Fruit fly (Drosophila melanogaster): ENCODE data around the gene CG16713.

Gene CG16713

DNA sequence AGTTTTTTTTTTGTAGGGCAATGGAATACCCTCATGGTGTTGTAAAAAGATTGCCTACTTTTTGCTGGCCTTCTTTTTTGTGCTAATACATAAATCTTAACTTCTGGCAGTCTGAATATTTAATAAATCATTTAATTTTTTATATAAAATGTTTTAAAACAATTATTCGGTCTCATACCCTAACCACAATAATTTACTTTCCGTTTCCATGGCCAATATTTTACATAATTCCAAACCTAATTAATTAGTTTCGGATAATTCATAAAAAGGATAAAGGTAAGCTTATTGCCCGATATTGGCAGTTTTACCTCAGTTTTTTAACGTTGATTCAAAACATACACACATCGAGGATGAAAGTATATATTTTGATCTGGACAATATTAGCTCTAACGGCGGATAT is 4.7 kb upstream of the CG16713 start, which contains the start of gene CG42465:
Gene CG42465, plus strand, starts transcription at position 301 of the 400 bp plus-strand sequence.
- TF ChIP-seq CG30431 (GFP tag; optimal IDR thresholded peaks at IDR 0.05): no peak
- TF ChIP-seq gem (tag; optimal IDR thresholded peaks at IDR 0.05): no peak
- no peak for TF ChIP-seq CG12391 (tag; optimal IDR thresholded peaks at IDR 0.05)
- TF ChIP-seq CG17912 (GFP tag; optimal IDR thresholded peaks at IDR 0.05): no peak
- TF ChIP-seq Side (GFP tag; optimal IDR thresholded peaks at IDR 0.05): no peak

dm6 chr2L:3698992-3699514 is 3.8 kb upstream of the CG16713 start, which contains the start of the genes CG10031 and CG42464:
TSS of gene CG10031 (minus strand) at chr2L:3699092.
TSS of gene CG42464 (plus strand) at chr2L:3699464.
- peak; percentile 26 for TF ChIP-seq CG34376 (GFP tag; optimal IDR thresholded peaks at IDR 0.05)
- peak in 1 of 2 experiments; percentile 42 for TF ChIP-seq Pdp1 (GFP tag; optimal IDR thresholded peaks at IDR 0.05)
- no peak for TF ChIP-seq repo (GFP tag; optimal IDR thresholded peaks at IDR 0.05)
- TF ChIP-seq CG15514 (GFP tag; optimal IDR thresholded peaks at IDR 0.05): peak; percentile 56

dm6 chr2L:3697772-3698171 is 2.6 kb upstream of the CG16713 start, which contains the start of gene CG3604:
TSS of gene CG3604 (minus strand) at chr2L:3697872.
- TF ChIP-seq Eip74EF (GFP tag; optimal IDR thresholded peaks at IDR 0.05) (peak in 1 of 2 experiments; percentile 14), CG14050 (GFP tag; IDR thresholded peaks at IDR 0.05) (no peak)

DNA sequence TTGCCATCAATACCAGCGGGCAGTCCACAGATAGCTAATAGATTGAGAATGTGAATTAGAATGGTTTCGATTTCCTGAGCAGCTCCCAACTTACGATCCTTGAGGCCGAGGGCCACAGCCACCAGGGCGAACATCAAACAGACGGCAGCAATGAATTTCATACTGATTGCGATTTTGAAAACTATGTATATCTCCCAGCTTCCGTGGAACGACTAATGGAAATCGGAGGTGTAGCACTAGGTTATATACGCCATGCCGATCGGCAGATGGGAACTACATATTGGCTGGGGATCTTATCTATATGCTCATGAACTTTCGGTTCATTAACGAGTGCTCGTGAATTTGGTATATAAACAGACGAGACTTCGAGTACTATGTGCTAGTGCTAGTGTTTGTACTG is 1.2 kb upstream of the CG16713 start, which contains the start of gene IM33:
Gene IM33, minus strand, starts transcription at position 221 of the 400 bp plus-strand sequence.
- no peak for TF ChIP-seq CG16863 (GFP tag; optimal IDR thresholded peaks at IDR 0.05)
- TF ChIP-seq sug (tag; optimal IDR thresholded peaks at IDR 0.05): peak; percentile 51
- no peak for TF ChIP-seq emc (GFP tag; optimal IDR thresholded peaks at IDR 0.05)
- no peak for TF ChIP-seq Antp (GFP tag; optimal IDR thresholded peaks at IDR 0.05)
- TF ChIP-seq CG13424 (tag; optimal IDR thresholded peaks at IDR 0.05): no peak
- TF ChIP-seq CG7928 (GFP tag; optimal IDR thresholded peaks at IDR 0.05): no peak
- no peak for TF ChIP-seq dmrt99B (tag; optimal IDR thresholded peaks at IDR 0.05)
- peak; percentile 11 for TF ChIP-seq CG10543 (GFP tag; optimal IDR thresholded peaks at IDR 0.05)
- no peak for TF ChIP-seq otp (GFP tag; IDR thresholded peaks at IDR 0.05)
- TF ChIP-seq CTCF (GFP tag; optimal IDR thresholded peaks at IDR 0.05): no peak
- peak; percentile 61 for TF ChIP-seq CG34376 (GFP tag; optimal IDR thresholded peaks at IDR 0.05)
- 0 out of 3 replicates have a peak, but pooled peaks have one; percentile 9 for TF ChIP-seq CG7357 (GFP tag; IDR thresholded peaks at IDR 0.05)

- TF ChIP-seq otp (GFP tag; IDR thresholded peaks at IDR 0.05) (no peak), Pdp1 (GFP tag; optimal IDR thresholded peaks at IDR 0.05) (peak in 1 of 2 experiments; percentile 12), CG8765 (GFP tag; IDR thresholded peaks at IDR 0.05) (peak; percentile 22; the same call in 1 of the 2 replicates), stwl (tag; optimal IDR thresholded peaks at IDR 0.05) (no peak)
Observed at dm6 chr2L:3694920-3695319, 291 bp downstream of the CG16713 start, which contains the start of gene CG43165. TSS of gene CG43165 (minus strand) at chr2L:3695020.

DNA sequence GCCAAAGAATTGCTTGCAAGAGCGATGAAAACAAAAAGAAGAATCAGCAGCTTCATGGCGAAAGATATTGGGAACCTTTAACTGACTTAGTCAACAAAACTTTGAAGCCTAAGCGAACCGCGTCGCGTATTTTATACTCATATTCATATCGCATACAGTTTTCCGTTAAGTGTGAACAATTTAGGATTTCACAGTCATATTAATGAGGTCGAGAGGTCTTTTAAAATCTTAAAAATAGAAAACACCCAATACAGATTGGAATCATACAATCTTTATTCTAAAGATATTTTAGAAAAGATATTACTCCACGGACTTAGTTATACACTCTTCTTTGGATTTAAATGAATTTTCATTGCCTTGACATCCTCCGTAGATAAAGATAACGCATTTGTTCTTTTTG is 1.4 kb downstream of the CG16713 start, which contains the start of gene Acp24A4:
Gene Acp24A4, minus strand, starts transcription at position 101 of the 400 bp plus-strand sequence.
- TF ChIP-seq H2.0 (GFP tag; IDR thresholded peaks at IDR 0.05): no peak
- no peak for TF ChIP-seq Lpt (GFP tag; optimal IDR thresholded peaks at IDR 0.05)
- TF ChIP-seq vvl (GFP tag; IDR thresholded peaks at IDR 0.05): no peak
- TF ChIP-seq CG7928 (GFP tag; optimal IDR thresholded peaks at IDR 0.05): no peak
- TF ChIP-seq CG15479 (GFP tag; optimal IDR thresholded peaks at IDR 0.05): no peak
- no peak for TF ChIP-seq Vsx1 (GFP tag; optimal IDR thresholded peaks at IDR 0.05)
- TF ChIP-seq Fer1 (GFP tag; optimal IDR thresholded peaks at IDR 0.05): no peak
- TF ChIP-seq Xrp1 (GFP tag; IDR thresholded peaks at IDR 0.05): no peak
- TF ChIP-seq corto (GFP tag; optimal IDR thresholded peaks at IDR 0.05): no peak
- TF ChIP-seq mam (GFP tag; optimal IDR thresholded peaks at IDR 0.05): no peak
- no peak for TF ChIP-seq Stat92E (GFP tag; optimal IDR thresholded peaks at IDR 0.05)
- no peak for TF ChIP-seq tll (GFP tag; optimal IDR thresholded peaks at IDR 0.05)
- TF ChIP-seq B-H2 (GFP tag; optimal IDR thresholded peaks at IDR 0.05): no peak
- TF ChIP-seq CG4617 (GFP tag; optimal IDR thresholded peaks at IDR 0.05; ENCODE audit: borderline replicate concordance): no peak
- no peak for TF ChIP-seq kah (GFP tag; optimal IDR thresholded peaks at IDR 0.05)
- TF ChIP-seq CG9609 (GFP tag; optimal IDR thresholded peaks at IDR 0.05): no peak
- TF ChIP-seq nmo (GFP tag; optimal IDR thresholded peaks at IDR 0.05): no peak
- TF ChIP-seq peb (GFP tag; IDR thresholded peaks at IDR 0.05): no peak
